Worm (Caenorhabditis elegans) whole organism, young adult: ENCODE measurements around the gene F52C9.3.

ENCODE experiments used
- B0035.1 ChIP-seq: sonication (generic microtip); optimal IDR thresholded peaks from 2 replicates; lab custom pipeline; 2016; ENCODE audit warnings: missing genetic modification characterization, mild to moderate bottlenecking, missing compliant biosample characterization, missing genotype, missing genetic modification reagents
- B0261.1 ChIP-seq: sonication (generic microtip); optimal IDR thresholded peaks from 2 replicates; lab custom pipeline; 2016; ENCODE audit warnings: mild to moderate bottlenecking, missing genetic modification characterization, moderate library complexity, missing compliant biosample characterization
- C06A6.2 ChIP-seq: fragments of 200-800 bp; sonication (Bioruptor generic); conservative IDR thresholded peaks from 2 replicates; pipeline ENCODE4 v1.3.6; 2022; ENCODE audit warnings: missing genetic modification characterization, missing compliant biosample characterization
- F10E7.11 ChIP-seq: sonication (generic microtip); optimal IDR thresholded peaks from 2 replicates; lab custom pipeline; 2017; ENCODE audit warnings: mild to moderate bottlenecking, missing genetic modification characterization, moderate library complexity, missing compliant biosample characterization
- F37B4.10 ChIP-seq: fragments of 200-800 bp; sonication (Bioruptor generic); IDR thresholded peaks from 2 replicates; pipeline ENCODE4 v1.3.6; 2022; ENCODE audit warnings: missing genetic modification characterization, missing compliant biosample characterization
- F39B2.1 ChIP-seq: fragments of 200-800 bp; sonication (Bioruptor generic); IDR thresholded peaks from 2 replicates; pipeline ENCODE4 v1.3.6; 2022; ENCODE audit warnings: missing genetic modification reagents, missing genetic modification characterization, missing compliant biosample characterization
- F49E8.2 ChIP-seq: sonication (generic microtip); optimal IDR thresholded peaks from 3 replicates; lab custom pipeline; 2017; ENCODE audit warnings: missing genetic modification characterization, mild to moderate bottlenecking, missing compliant biosample characterization, antibody characterized with exemption, moderate library complexity; ENCODE audit not compliant: insufficient read depth
- F52B5.7 ChIP-seq: sonication (generic microtip); optimal IDR thresholded peaks from 2 replicates; lab custom pipeline; 2016; ENCODE audit warnings: mild to moderate bottlenecking, missing genetic modification characterization, missing compliant biosample characterization
- K11D2.4 ChIP-seq: fragments of 200-800 bp; sonication (Bioruptor generic); IDR thresholded peaks from 2 replicates; pipeline ENCODE4 v1.3.6; 2022; ENCODE audit warnings: missing genetic modification reagents, missing genetic modification characterization, missing compliant biosample characterization
- ama-1 ChIP-seq, 3 experiments: fragments of 150-350 bp in 1 of 3; sonication (generic microtip) in 2 of 3; optimal IDR thresholded peaks; 2 replicates each; lab custom pipeline; 2014 to 2018; ENCODE audit warnings: missing biosample characterization in 2 of 3, missing genetic modification characterization in 2 of 3, missing genetic modification reagents in 2 of 3
- atf-7 ChIP-seq: sonication (generic microtip); optimal IDR thresholded peaks from 2 replicates; lab custom pipeline; 2017; ENCODE audit warnings: mild to moderate bottlenecking, missing genetic modification characterization, missing compliant biosample characterization
- athp-1 ChIP-seq: sonication (generic microtip); optimal IDR thresholded peaks from 2 replicates; lab custom pipeline; 2017; ENCODE audit warnings: mild to moderate bottlenecking, missing genetic modification characterization, missing compliant biosample characterization
- attf-3 ChIP-seq: fragments of 200-800 bp; sonication (Bioruptor generic); conservative IDR thresholded peaks from 2 replicates; pipeline ENCODE4 v1.3.6; 2022; ENCODE audit warnings: missing genetic modification reagents, missing genetic modification characterization, missing compliant biosample characterization
- bed-2 ChIP-seq: fragments of 200-800 bp; sonication (Bioruptor generic); IDR thresholded peaks from 2 replicates; pipeline ENCODE4 v1.3.6; 2022; ENCODE audit warnings: missing genetic modification reagents, missing genetic modification characterization, missing compliant biosample characterization
- cebp-2 ChIP-seq: fragments of 200-800 bp; sonication (Bioruptor generic); IDR thresholded peaks from 2 replicates; pipeline ENCODE4 v1.3.6; 2022; ENCODE audit warnings: missing genetic modification characterization, missing compliant biosample characterization
- ceh-40 ChIP-seq: fragments of 200-800 bp; sonication (Bioruptor generic); IDR thresholded peaks from 2 replicates; pipeline ENCODE4 v1.3.6; 2022; ENCODE audit warnings: missing genetic modification characterization, missing compliant biosample characterization
- die-1 ChIP-seq: sonication (generic microtip); optimal IDR thresholded peaks from 2 replicates; lab custom pipeline; 2016; ENCODE audit warnings: missing genotype, mild to moderate bottlenecking, missing genetic modification characterization, missing compliant biosample characterization
- dox-1 ChIP-seq: fragments of 200-800 bp; sonication (Bioruptor generic); IDR thresholded peaks from 2 replicates; pipeline ENCODE4 v1.3.6; 2022; ENCODE audit warnings: missing genetic modification reagents, missing genetic modification characterization, missing compliant biosample characterization
- dpl-1 ChIP-seq: fragments of 150-350 bp; optimal IDR thresholded peaks from 2 replicates; lab custom pipeline; 2014; ENCODE audit warnings: missing biosample characterization, missing genetic modification reagents, missing genetic modification characterization
- egl-18 ChIP-seq: fragments of 200-800 bp; sonication (Bioruptor generic); IDR thresholded peaks from 2 replicates; pipeline ENCODE4 v1.3.6; 2022; ENCODE audit warnings: missing genetic modification reagents, missing genetic modification characterization, missing compliant biosample characterization
- egl-44 ChIP-seq: fragments of 200-800 bp; sonication (Bioruptor generic); IDR thresholded peaks from 2 replicates; pipeline ENCODE4 v1.3.6; 2022; ENCODE audit warnings: missing genetic modification reagents, missing genetic modification characterization, missing compliant biosample characterization
- him-1 ChIP-seq: sonication (generic microtip); optimal IDR thresholded peaks from 2 replicates; lab custom pipeline; 2016; ENCODE audit warnings: missing genotype, missing genetic modification reagents, missing genetic modification characterization, missing compliant biosample characterization
- hlh-12 ChIP-seq: sonication (generic microtip); optimal IDR thresholded peaks from 2 replicates; lab custom pipeline; 2016; ENCODE audit warnings: missing genetic modification characterization, missing compliant biosample characterization
- hmg-1.2 ChIP-seq: fragments of 200-800 bp; sonication (Bioruptor generic); IDR thresholded peaks from 2 replicates; pipeline ENCODE4 v1.3.6; 2022; ENCODE audit warnings: missing genetic modification reagents, missing genetic modification characterization, missing compliant biosample characterization
- hmg-20 ChIP-seq: fragments of 200-800 bp; sonication (Bioruptor generic); IDR thresholded peaks from 2 replicates; pipeline ENCODE4 v1.3.6; 2022; ENCODE audit warnings: missing genetic modification reagents, missing genetic modification characterization, missing compliant biosample characterization
- hrde-1 ChIP-seq: sonication (generic microtip); optimal IDR thresholded peaks from 2 replicates; lab custom pipeline; 2016; ENCODE audit warnings: missing genetic modification characterization, mild to moderate bottlenecking, missing compliant biosample characterization, moderate library complexity, missing genotype, missing genetic modification reagents, borderline replicate concordance
- lin-35 ChIP-seq, 3 experiments: fragments of 150-350 bp in 2 of 3; sonication (generic microtip) in 1 of 3; optimal IDR thresholded peaks; 2 replicates each; lab custom pipeline; 2014 to 2018; ENCODE audit warnings: missing biosample characterization in 3 of 3, missing genetic modification characterization in 3 of 3, missing genetic modification reagents in 3 of 3
- lin-54 ChIP-seq: fragments of 200-800 bp; sonication (Bioruptor generic); optimal IDR thresholded peaks from 2 replicates; lab custom pipeline; 2018; ENCODE audit warnings: mild to moderate bottlenecking, missing genetic modification characterization, missing compliant biosample characterization
- lsy-27 ChIP-seq: sonication (generic microtip); optimal IDR thresholded peaks from 2 replicates; lab custom pipeline; 2017; ENCODE audit warnings: missing genetic modification characterization, mild to moderate bottlenecking, missing compliant biosample characterization, antibody characterized with exemption, missing genotype, borderline replicate concordance; ENCODE audit not compliant: insufficient read depth
- madf-3 ChIP-seq: fragments of 200-800 bp; sonication (Bioruptor generic); IDR thresholded peaks from 2 replicates; pipeline ENCODE4 v1.3.6; 2022; ENCODE audit warnings: missing genetic modification reagents, missing genetic modification characterization, missing compliant biosample characterization
- mcd-1 ChIP-seq: fragments of 200-800 bp; sonication (Bioruptor generic); IDR thresholded peaks from 2 replicates; pipeline ENCODE4 v1.3.6; 2022; ENCODE audit warnings: missing genetic modification reagents, missing genetic modification characterization, missing compliant biosample characterization
- mel-28 ChIP-seq: sonication (generic microtip); optimal IDR thresholded peaks from 2 replicates; lab custom pipeline; 2016; ENCODE audit warnings: borderline replicate concordance, mild to moderate bottlenecking, missing genetic modification characterization, missing compliant biosample characterization
- nfya-1 ChIP-seq: sonication (generic microtip); optimal IDR thresholded peaks from 2 replicates; lab custom pipeline; 2017; ENCODE audit warnings: antibody characterized with exemption, missing compliant biosample characterization, missing genetic modification characterization, borderline replicate concordance; ENCODE audit not compliant: insufficient read depth
- nfya-2 ChIP-seq: fragments of 200-800 bp; sonication (Bioruptor generic); IDR thresholded peaks from 2 replicates; pipeline ENCODE4 v1.3.6; 2022; ENCODE audit warnings: missing genetic modification reagents, missing genetic modification characterization, missing compliant biosample characterization
- pbrm-1 ChIP-seq: fragments of 200-800 bp; sonication (Bioruptor generic); IDR thresholded peaks from 2 replicates; pipeline ENCODE4 v1.3.6; 2022; ENCODE audit warnings: missing genetic modification reagents, missing genetic modification characterization, missing compliant biosample characterization
- pha-4 ChIP-seq: fragments of 150-350 bp; sonication (generic microtip); optimal IDR thresholded peaks from 2 replicates; lab custom pipeline; 2014; ENCODE audit warnings: missing biosample characterization, missing genetic modification reagents, missing genetic modification characterization
- repo-1 ChIP-seq: sonication (generic microtip); optimal IDR thresholded peaks from 2 replicates; lab custom pipeline; 2017; ENCODE audit warnings: mild to moderate bottlenecking, missing genetic modification characterization, missing compliant biosample characterization
- sea-2 ChIP-seq: fragments of 200-800 bp; sonication (Bioruptor generic); IDR thresholded peaks from 2 replicates; pipeline ENCODE4 v1.3.6; 2022; ENCODE audit warnings: missing genetic modification characterization, missing compliant biosample characterization
- snpc-1.1 ChIP-seq: sonication (generic microtip); optimal IDR thresholded peaks from 2 replicates; lab custom pipeline; 2017; ENCODE audit warnings: missing genetic modification characterization, mild to moderate bottlenecking, missing compliant biosample characterization, antibody characterized with exemption, moderate library complexity, missing genotype, missing genetic modification reagents; ENCODE audit not compliant: insufficient read depth
- snpc-1.3 ChIP-seq: sonication (generic microtip); optimal IDR thresholded peaks from 2 replicates; lab custom pipeline; 2017; ENCODE audit warnings: missing genetic modification characterization, mild to moderate bottlenecking, missing compliant biosample characterization, antibody characterized with exemption, moderate library complexity, missing genotype, missing genetic modification reagents; ENCODE audit not compliant: insufficient read depth
- tbp1 ChIP-seq: fragments of 200-800 bp; sonication (Bioruptor generic); optimal IDR thresholded peaks from 2 replicates; lab custom pipeline; 2018; ENCODE audit warnings: mild to moderate bottlenecking, missing genetic modification characterization, missing compliant biosample characterization
- unc-130 ChIP-seq: sonication (generic microtip); optimal IDR thresholded peaks from 2 replicates; lab custom pipeline; 2016; ENCODE audit warnings: missing genetic modification reagents, missing genetic modification characterization, missing compliant biosample characterization
- zfh-2 ChIP-seq: fragments of 200-800 bp; sonication (Bioruptor generic); conservative IDR thresholded peaks from 2 replicates; pipeline ENCODE4 v1.3.6; 2022; ENCODE audit warnings: missing genetic modification reagents, missing genetic modification characterization, missing compliant biosample characterization
- zim-3 ChIP-seq: sonication (generic microtip); optimal IDR thresholded peaks from 2 replicates; lab custom pipeline; 2017; ENCODE audit warnings: mild to moderate bottlenecking, missing genetic modification characterization, moderate library complexity, missing compliant biosample characterization
- ztf-22 ChIP-seq: fragments of 200-800 bp; sonication (Bioruptor generic); optimal IDR thresholded peaks from 2 replicates; lab custom pipeline; 2018; ENCODE audit warnings: mild to moderate bottlenecking, missing genetic modification characterization, moderate library complexity, missing compliant biosample characterization
- ztf-25 ChIP-seq: fragments of 200-800 bp; sonication (Bioruptor generic); IDR thresholded peaks from 2 replicates; pipeline ENCODE4 v1.3.6; 2022; ENCODE audit warnings: missing genetic modification reagents, missing genetic modification characterization, missing compliant biosample characterization
- ztf-26 ChIP-seq: sonication (generic microtip); optimal IDR thresholded peaks from 2 replicates; lab custom pipeline; 2017; ENCODE audit warnings: missing genetic modification characterization, missing compliant biosample characterization
- ztf-6 ChIP-seq: fragments of 200-800 bp; sonication (Bioruptor generic); IDR thresholded peaks from 2 replicates; pipeline ENCODE4 v1.3.6; 2022; ENCODE audit warnings: missing genetic modification reagents, missing genetic modification characterization, missing compliant biosample characterization

F52C9.3 gene

ce11 chrIII:5308278-5308677, 13.4 kb upstream of the F52C9.3 start, which contains the start of gene mog-3 (continued):
- TF ChIP-seq F39B2.1 (GFP tag; lab: Robert Waterston, UW) = no peak
- TF ChIP-seq attf-3 (GFP tag; lab: Robert Waterston, UW) = no peak
- TF ChIP-seq F49E8.2 = no peak
- TF ChIP-seq cebp-2 (GFP tag; lab: Robert Waterston, UW) = no peak
- no peak for TF ChIP-seq nfya-2 (GFP tag; lab: Robert Waterston, UW)
- TF ChIP-seq dox-1 = peak; percentile 59
- TF ChIP-seq F10E7.11 (tag; lab: Kevin White, UChicago) = no peak
- TF ChIP-seq mcd-1 (GFP tag; lab: Robert Waterston, UW) = 0 out of 2 replicates have a peak, but pooled peaks have one; percentile 26
- no peak for TF ChIP-seq hrde-1 (tag; lab: Kevin White, UChicago)
- no peak for TF ChIP-seq hlh-12
- TF ChIP-seq F37B4.10 = no peak
- peak; percentile 75 for TF ChIP-seq unc-130
- peak; percentile 83 for TF ChIP-seq lin-54 (GFP tag; lab: Kevin White, UChicago)
- no peak for TF ChIP-seq bed-2 (GFP tag; lab: Robert Waterston, UW)
- TF ChIP-seq ztf-6 (GFP tag; lab: Robert Waterston, UW) = no peak
- no peak for TF ChIP-seq hmg-1.2 (GFP tag; lab: Robert Waterston, UW)
- no peak for TF ChIP-seq pbrm-1
- TF ChIP-seq ztf-26 (tag; lab: Kevin White, UChicago) = no peak
- no peak for TF ChIP-seq die-1 (tag; lab: Kevin White, UChicago)
- peak; percentile 56 for TF ChIP-seq athp-1 (tag; lab: Kevin White, UChicago)
- TF ChIP-seq madf-3 (GFP tag; lab: Robert Waterston, UW) = no peak
- no peak for TF ChIP-seq atf-7
- TF ChIP-seq lsy-27 (tag; lab: Kevin White, UChicago) = no peak
- TF ChIP-seq tbp1 (GFP tag; lab: Kevin White, UChicago) = peak; percentile 38
- TF ChIP-seq repo-1 (tag; lab: Kevin White, UChicago) = no peak
- TF ChIP-seq F52B5.7 (tag; lab: Kevin White, UChicago) = no peak
- TF ChIP-seq sea-2 (GFP tag; lab: Robert Waterston, UW) = no peak

DNA sequence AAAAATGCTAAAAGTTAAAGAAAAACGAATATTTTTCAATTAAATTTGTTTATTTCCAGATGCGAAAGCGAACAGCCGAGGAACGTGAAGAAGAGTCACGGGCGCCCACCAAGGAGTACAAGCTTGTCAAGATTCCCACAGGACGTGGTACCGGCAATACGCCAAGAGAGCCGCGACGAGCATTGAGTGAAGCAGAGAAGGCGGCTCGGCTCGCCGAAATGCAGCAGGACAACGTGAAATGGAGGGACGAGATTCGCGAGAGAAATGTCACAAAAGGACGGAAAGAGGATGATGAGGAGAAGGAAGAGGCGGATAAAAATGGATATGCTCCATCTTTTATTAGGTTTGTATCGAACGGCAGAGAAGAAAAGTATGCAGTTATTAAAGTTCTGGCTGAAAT, 11.3 kb upstream of the F52C9.3 start:
- TF ChIP-seq snpc-1.3 (tag; lab: Kevin White, UChicago) (no peak), dpl-1 (GFP tag; lab: Kevin White, UChicago) (no peak), egl-18 (GFP tag; lab: Robert Waterston, UW) (no peak), hmg-20 (GFP tag; lab: Robert Waterston, UW) (no peak), zim-3 (tag; lab: Kevin White, UChicago) (peak; percentile 4), lin-35 (GFP tag; optimal IDR thresholded peaks at IDR 0.05; lab: Kevin White, UChicago) (no peak), K11D2.4 (GFP tag; lab: Robert Waterston, UW) (0 out of 2 replicates have a peak, but pooled peaks have one; percentile 34), mcd-1 (GFP tag; lab: Robert Waterston, UW) (no peak), ama-1 (optimal IDR thresholded peaks at IDR 0.05; lab: Kevin White, UChicago) (no peak), ama-1 (GFP tag; optimal IDR thresholded peaks at IDR 0.05; lab: Kevin White, UChicago) (no peak), ceh-40 (no peak), C06A6.2 (no peak), snpc-1.1 (no peak), mel-28 (no peak), pha-4 (tag; lab: Kevin White, UChicago) (no peak), him-1 (tag; lab: Kevin White, UChicago) (no peak), F49E8.2 (no peak), egl-44 (GFP tag; lab: Robert Waterston, UW) (no peak), pbrm-1 (no peak), ztf-22 (GFP tag; lab: Kevin White, UChicago) (no peak), nfya-1 (tag; lab: Kevin White, UChicago) (no peak), zfh-2 (GFP tag; lab: Robert Waterston, UW) (peak; percentile 63), nfya-2 (GFP tag; lab: Robert Waterston, UW) (no peak), ztf-25 (no peak), B0261.1 (tag; lab: Kevin White, UChicago) (no peak), B0035.1 (tag; lab: Kevin White, UChicago) (no peak)
